Worm (Caenorhabditis elegans) whole organism, late embryonic: Measurements from ENCODE around the gene T03D8.6.

Experiments used
- F13H6.1 ChIP-seq: sonication (generic microtip); optimal IDR thresholded peaks from 2 replicates; lab custom pipeline; 2016; ENCODE audit warnings: missing genetic modification characterization, missing compliant biosample characterization
- K02D7.2 ChIP-seq: sonication (generic microtip); optimal IDR thresholded peaks from 2 replicates; lab custom pipeline; 2017; ENCODE audit warnings: mild to moderate bottlenecking, missing genetic modification characterization, missing compliant biosample characterization
- T23F11.4 ChIP-seq: fragments of 200-800 bp; sonication (Bioruptor generic); optimal IDR thresholded peaks from 2 replicates; lab custom pipeline; 2018; ENCODE audit warnings: mild to moderate bottlenecking, missing genetic modification characterization, missing compliant biosample characterization
- ahr-1 ChIP-seq: sonication (generic microtip); optimal IDR thresholded peaks from 2 replicates; lab custom pipeline; 2016; ENCODE audit warnings: missing genetic modification characterization, missing compliant biosample characterization
- ama-1 ChIP-seq: fragments of 150-350 bp; optimal IDR thresholded peaks from 2 replicates; lab custom pipeline; 2014
- ceh-14 ChIP-seq: sonication (generic microtip); optimal IDR thresholded peaks from 2 replicates; lab custom pipeline; 2016; ENCODE audit warnings: missing genotype, missing genetic modification characterization, missing compliant biosample characterization
- ceh-18 ChIP-seq: sonication (generic microtip); optimal IDR thresholded peaks from 2 replicates; lab custom pipeline; 2016; ENCODE audit warnings: missing genetic modification characterization, missing compliant biosample characterization
- ceh-24 ChIP-seq: sonication (generic microtip); optimal IDR thresholded peaks from 2 replicates; lab custom pipeline; 2016; ENCODE audit warnings: mild to moderate bottlenecking, missing genetic modification characterization, missing compliant biosample characterization
- ceh-31 ChIP-seq: sonication (generic microtip); optimal IDR thresholded peaks from 2 replicates; lab custom pipeline; 2016; ENCODE audit warnings: missing genetic modification characterization, missing compliant biosample characterization
- ceh-48 ChIP-seq: sonication (generic microtip); optimal IDR thresholded peaks from 2 replicates; lab custom pipeline; 2016; ENCODE audit warnings: missing genetic modification characterization, inconsistent platforms, missing compliant biosample characterization
- ceh-6 ChIP-seq: fragments of 200-800 bp; sonication (Bioruptor generic); optimal IDR thresholded peaks from 2 replicates; lab custom pipeline; 2018; ENCODE audit warnings: mild to moderate bottlenecking, missing genetic modification characterization, missing compliant biosample characterization
- che-1 ChIP-seq: sonication (generic microtip); optimal IDR thresholded peaks from 2 replicates; lab custom pipeline; 2016; ENCODE audit warnings: mild to moderate bottlenecking, missing genetic modification characterization, missing compliant biosample characterization
- dmd-4 ChIP-seq: sonication (generic microtip); optimal IDR thresholded peaks from 2 replicates; lab custom pipeline; 2016; ENCODE audit warnings: borderline replicate concordance, missing genetic modification characterization, missing compliant biosample characterization
- elt-2 ChIP-seq: sonication (generic microtip); optimal IDR thresholded peaks from 2 replicates; lab custom pipeline; 2016; ENCODE audit warnings: missing genetic modification reagents, missing genetic modification characterization, missing compliant biosample characterization
- elt-4 ChIP-seq: sonication (generic microtip); optimal IDR thresholded peaks from 2 replicates; lab custom pipeline; 2016; ENCODE audit warnings: missing genetic modification characterization, missing compliant biosample characterization
- ets-4 ChIP-seq: sonication (generic microtip); optimal IDR thresholded peaks from 2 replicates; lab custom pipeline; 2016; ENCODE audit warnings: missing genetic modification characterization, missing compliant biosample characterization
- gmeb-2 ChIP-seq: sonication (generic microtip); optimal IDR thresholded peaks from 2 replicates; lab custom pipeline; 2016; ENCODE audit warnings: missing genetic modification characterization, inconsistent platforms, missing compliant biosample characterization
- hlh-13 ChIP-seq: fragments of 200-800 bp; sonication (Bioruptor generic); optimal IDR thresholded peaks from 2 replicates; lab custom pipeline; 2018; ENCODE audit warnings: mild to moderate bottlenecking, missing genetic modification characterization, missing compliant biosample characterization
- hlh-15 ChIP-seq: sonication (generic microtip); optimal IDR thresholded peaks from 2 replicates; lab custom pipeline; 2016; ENCODE audit warnings: missing genetic modification characterization, missing compliant biosample characterization
- hlh-30 ChIP-seq: sonication (generic microtip); optimal IDR thresholded peaks from 2 replicates; lab custom pipeline; 2017; ENCODE audit warnings: antibody characterized with exemption, missing genetic modification characterization, missing compliant biosample characterization; ENCODE audit not compliant: insufficient read depth
- lim-6 ChIP-seq: sonication (generic microtip); optimal IDR thresholded peaks from 2 replicates; lab custom pipeline; 2016; ENCODE audit warnings: missing genetic modification characterization, missing compliant biosample characterization
- mec-3 ChIP-seq: sonication (generic microtip); optimal IDR thresholded peaks from 2 replicates; lab custom pipeline; 2016; ENCODE audit warnings: borderline replicate concordance, missing genetic modification characterization, missing compliant biosample characterization
- nfya-1 ChIP-seq: sonication (generic microtip); optimal IDR thresholded peaks from 2 replicates; lab custom pipeline; 2017; ENCODE audit warnings: missing genetic modification characterization, mild to moderate bottlenecking, missing compliant biosample characterization, antibody characterized with exemption, moderate library complexity
- nhr-232 ChIP-seq: sonication (generic microtip); optimal IDR thresholded peaks from 2 replicates; lab custom pipeline; 2016; ENCODE audit warnings: missing genetic modification characterization, missing compliant biosample characterization
- odd-2 ChIP-seq: sonication (generic microtip); optimal IDR thresholded peaks from 2 replicates; lab custom pipeline; 2017; ENCODE audit warnings: antibody characterized with exemption, mild to moderate bottlenecking, missing genetic modification characterization, missing compliant biosample characterization
- pqm-1 ChIP-seq: sonication (generic microtip); optimal IDR thresholded peaks from 2 replicates; lab custom pipeline; 2016; ENCODE audit warnings: missing genetic modification characterization, missing compliant biosample characterization
- pros-1 ChIP-seq: fragments of 150-350 bp; optimal IDR thresholded peaks from 2 replicates; lab custom pipeline; 2014; ENCODE audit warnings: missing biosample characterization, missing genetic modification reagents, missing genetic modification characterization
- ref-2 ChIP-seq: sonication (generic microtip); optimal IDR thresholded peaks from 2 replicates; lab custom pipeline; 2016; ENCODE audit warnings: missing genetic modification characterization, missing compliant biosample characterization
- sdc-2 ChIP-seq: sonication (generic microtip); optimal IDR thresholded peaks from 2 replicates; lab custom pipeline; 2016; ENCODE audit warnings: missing genotype, missing genetic modification characterization, missing compliant biosample characterization
- sox-2 ChIP-seq: fragments of 200-800 bp; sonication (Bioruptor generic); IDR thresholded peaks from 2 replicates; pipeline ENCODE4 v1.3.6; 2022; ENCODE audit warnings: missing genetic modification reagents, missing genetic modification characterization, missing compliant biosample characterization
- syd-9 ChIP-seq: sonication (generic microtip); optimal IDR thresholded peaks from 2 replicates; lab custom pipeline; 2016; ENCODE audit warnings: mild to moderate bottlenecking, missing genetic modification characterization, moderate library complexity, missing compliant biosample characterization
- tbx-2 ChIP-seq: sonication (generic microtip); optimal IDR thresholded peaks from 2 replicates; lab custom pipeline; 2016; ENCODE audit warnings: missing genetic modification characterization, missing compliant biosample characterization
- tbx-7 ChIP-seq: sonication (generic microtip); optimal IDR thresholded peaks from 2 replicates; lab custom pipeline; 2016; ENCODE audit warnings: missing genotype, missing genetic modification characterization, missing compliant biosample characterization
- unc-3 ChIP-seq, 2 experiments: fragments of 200-800 bp in 1 of 2; sonication (Bioruptor generic) in 1 of 2; sonication (generic microtip) in 1 of 2; conservative IDR thresholded peaks in 1 of 2; optimal IDR thresholded peaks in 1 of 2; 2 replicates each; pipeline versions ENCODE4 v1.3.6 to Lab custom; 2016 to 2022; ENCODE audit warnings: missing compliant biosample characterization in 2 of 2, missing genetic modification characterization in 2 of 2, missing genetic modification reagents in 1 of 2
- unc-42 ChIP-seq: sonication (generic microtip); optimal IDR thresholded peaks from 2 replicates; lab custom pipeline; 2016; ENCODE audit warnings: missing genotype, missing genetic modification characterization, missing compliant biosample characterization
- unc-55 ChIP-seq: sonication (generic microtip); optimal IDR thresholded peaks from 2 replicates; lab custom pipeline; 2017; ENCODE audit warnings: missing biosample characterization, missing genetic modification reagents, missing genetic modification characterization
- unc-86 ChIP-seq: sonication (generic microtip); optimal IDR thresholded peaks from 2 replicates; lab custom pipeline; 2016; ENCODE audit warnings: missing genetic modification characterization, missing compliant biosample characterization

The T03D8.6 gene

DNA sequence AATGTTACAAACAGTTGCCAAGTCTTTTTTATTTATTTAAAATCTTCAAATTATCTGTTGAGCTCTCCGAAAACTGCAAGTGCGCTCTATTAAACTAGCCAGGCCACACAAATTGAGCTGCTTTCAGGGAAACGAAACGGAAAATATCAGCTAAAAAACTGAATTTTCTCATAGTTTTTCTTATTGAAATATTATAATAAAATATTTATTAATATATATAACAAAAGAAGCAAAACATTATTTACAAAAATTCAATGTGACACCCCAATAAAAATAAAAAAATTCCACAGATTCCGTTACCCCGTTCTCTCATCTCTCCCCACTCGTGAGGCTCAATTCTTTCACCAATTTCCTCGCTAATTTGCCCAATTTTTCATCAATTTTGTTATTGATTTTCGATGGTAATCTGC, 12.4 kb upstream of the T03D8.6 start (continued):
- TF ChIP-seq K02D7.2 (tag; lab: Kevin White, UChicago): no peak
- TF ChIP-seq tbx-7: peak; percentile 23
- peak; percentile 69 for TF ChIP-seq ahr-1 (tag; lab: Kevin White, UChicago)
- TF ChIP-seq ceh-14 (tag; lab: Kevin White, UChicago): peak; percentile 55
- TF ChIP-seq pqm-1: no peak
- no peak for TF ChIP-seq ceh-24
- peak; percentile 55 for TF ChIP-seq unc-86 (tag; lab: Kevin White, UChicago)
- TF ChIP-seq nhr-232 (tag; lab: Kevin White, UChicago): no peak
- no peak for TF ChIP-seq hlh-15 (tag; lab: Kevin White, UChicago)
- no peak for TF ChIP-seq T23F11.4 (GFP tag; lab: Kevin White, UChicago)
- TF ChIP-seq unc-3 (GFP tag; conservative IDR thresholded peaks at IDR 0.05; lab: Robert Waterston, UW): no peak
- peak; percentile 10 for TF ChIP-seq unc-3 (tag; optimal IDR thresholded peaks at IDR 0.05; lab: Kevin White, UChicago)
- no peak for TF ChIP-seq syd-9 (tag; lab: Kevin White, UChicago)
- TF ChIP-seq pros-1 (tag; lab: Kevin White, UChicago): no peak
- TF ChIP-seq sdc-2 (tag; lab: Kevin White, UChicago): no peak
- TF ChIP-seq hlh-30: no peak
- no peak for TF ChIP-seq elt-4
- TF ChIP-seq sox-2: no peak
- no peak for TF ChIP-seq che-1 (tag; lab: Kevin White, UChicago)
- TF ChIP-seq, all 69 proteins: peak for 20

DNA sequence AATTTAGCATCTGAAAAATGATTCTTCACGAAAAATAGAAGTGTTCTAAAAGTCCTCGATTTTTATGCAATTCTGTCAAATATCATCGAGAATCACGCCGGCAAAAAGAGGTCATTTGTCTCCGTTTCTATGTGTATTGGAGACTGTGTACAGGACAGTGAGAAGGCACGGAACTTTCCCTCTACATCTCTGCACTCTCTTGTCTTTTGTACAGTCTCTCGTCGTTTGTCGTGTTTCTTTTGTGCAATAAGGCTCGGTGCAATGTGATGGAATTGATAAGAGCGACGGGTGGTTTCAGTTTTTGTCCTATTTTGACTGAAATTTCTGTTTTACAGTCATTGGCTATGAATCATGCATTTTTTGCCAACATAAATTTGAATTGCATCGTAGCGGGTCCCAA, 11.7 kb upstream of the T03D8.6 start:
- no peak for TF ChIP-seq ama-1 (lab: Kevin White, UChicago)
- TF ChIP-seq elt-2 (tag; lab: Kevin White, UChicago): peak; percentile 18

DNA sequence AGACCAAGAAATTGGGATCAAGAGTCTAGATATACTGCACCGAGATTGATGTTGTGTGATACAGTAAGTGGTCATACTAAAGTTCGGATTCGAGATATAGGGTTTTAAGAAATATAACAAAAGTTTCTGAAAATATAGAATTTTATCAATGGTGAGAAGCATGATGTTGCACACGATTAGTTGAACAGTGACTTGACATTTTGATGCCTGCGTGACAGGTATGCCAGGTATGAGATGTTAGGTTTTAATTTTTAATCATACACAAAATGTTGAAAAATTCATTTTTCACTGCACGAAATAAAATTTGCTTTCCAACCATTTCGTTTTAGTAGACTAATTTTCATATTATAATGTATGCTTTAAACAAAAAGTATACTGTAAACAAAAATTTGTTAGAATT, 10.3 kb upstream of the T03D8.6 start:
- TF ChIP-seq dmd-4 (tag; lab: Kevin White, UChicago) (no peak), K02D7.2 (tag; lab: Kevin White, UChicago) (no peak), ceh-14 (tag; lab: Kevin White, UChicago) (no peak), mec-3 (tag; lab: Kevin White, UChicago) (no peak), ets-4 (tag; lab: Kevin White, UChicago) (no peak), ref-2 (tag; lab: Kevin White, UChicago) (no peak), unc-86 (tag; lab: Kevin White, UChicago) (no peak), ceh-6 (no peak)

DNA sequence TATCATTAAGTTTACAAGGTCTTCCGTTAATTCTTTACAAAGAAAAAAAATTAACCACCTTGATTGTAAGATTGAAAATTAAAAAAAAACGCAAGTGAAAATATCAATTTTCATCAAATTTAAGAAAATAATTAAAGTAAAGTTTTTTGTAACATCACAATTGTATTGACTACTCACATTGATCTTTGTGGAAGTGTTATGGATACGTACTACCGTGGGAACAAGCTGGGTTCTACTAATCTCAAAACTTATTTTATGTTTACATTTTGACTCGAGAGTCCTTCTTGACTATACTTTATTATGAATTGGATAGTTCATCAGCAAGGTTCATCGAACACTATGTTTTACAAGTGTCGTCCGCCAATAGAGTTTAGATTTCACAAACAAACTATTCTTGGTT, 9.4 kb upstream of the T03D8.6 start, which contains the start of gene num-1:
num-1 (plus strand) TSS at position 301 of the 400 bp plus-strand sequence.
- TF ChIP-seq gmeb-2 (tag; lab: Kevin White, UChicago) (no peak), K02D7.2 (tag; lab: Kevin White, UChicago) (no peak)

DNA sequence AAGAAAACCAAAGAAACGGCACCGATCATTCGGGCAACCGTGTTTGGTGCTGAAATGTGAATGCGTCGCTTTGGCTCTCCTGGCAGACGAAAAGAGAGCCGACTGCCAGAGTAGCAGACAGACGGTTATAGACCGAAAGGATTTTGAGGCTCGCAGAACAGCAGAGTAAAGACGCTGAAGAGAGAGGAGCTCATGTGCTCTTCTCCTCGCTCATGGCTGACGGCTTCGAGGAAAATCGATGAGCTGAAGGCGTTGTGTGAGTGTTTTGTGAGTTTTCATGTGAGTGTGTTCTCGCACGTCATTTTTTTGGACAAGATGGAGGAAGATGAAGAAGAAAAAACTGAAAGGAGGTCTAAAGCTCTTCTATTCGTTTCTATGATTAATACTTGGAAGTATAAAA, 8.7 kb upstream of the T03D8.6 start, which contains the start of gene sbt-1:
sbt-1 (minus strand) TSS at position 62 of the 400 bp plus-strand sequence.
- TF ChIP-seq ceh-48 (peak; percentile 96), ceh-31 (tag; lab: Kevin White, UChicago) (peak; percentile 69), unc-55 (GFP tag; lab: Kevin White, UChicago) (peak; percentile 68), hlh-30 (peak; percentile 63), ceh-18 (tag; lab: Kevin White, UChicago) (peak; percentile 7), nfya-1 (tag; lab: Kevin White, UChicago) (peak; percentile 68), lim-6 (no peak), tbx-2 (tag; lab: Kevin White, UChicago) (peak; percentile 30), odd-2 (tag; lab: Kevin White, UChicago) (no peak), gmeb-2 (tag; lab: Kevin White, UChicago) (no peak), unc-42 (tag; lab: Kevin White, UChicago) (peak; percentile 56), ahr-1 (tag; lab: Kevin White, UChicago) (no peak), F13H6.1 (tag; lab: Kevin White, UChicago) (no peak), hlh-13 (GFP tag; lab: Kevin White, UChicago) (no peak)
